Worm (Caenorhabditis elegans) whole organism, L4 larva: ENCODE data around the gene srd-25.

Source experiments
- R02D3.7 ChIP-seq: fragments of 150-350 bp; sonication (generic microtip); optimal IDR thresholded peaks from 3 replicates; lab custom pipeline; 2014; ENCODE audit warnings: missing biosample characterization, missing genetic modification characterization
- Y75B8A.6 ChIP-seq: fragments of 200-800 bp; sonication (Bioruptor generic); IDR thresholded peaks from 2 replicates; pipeline ENCODE4 v1.3.6; 2022; ENCODE audit warnings: missing genetic modification reagents, missing genetic modification characterization, missing compliant biosample characterization
- daf-16 ChIP-seq, 3 experiments: sonication (generic microtip); optimal IDR thresholded peaks; 2 replicates each; lab custom pipeline; 2016 to 2017; ENCODE audit warnings: missing genetic modification characterization in 3 of 3, missing genetic modification reagents in 3 of 3, mild to moderate bottlenecking in 2 of 3, missing compliant biosample characterization in 2 of 3, missing biosample characterization in 1 of 3, moderate library complexity in 1 of 3
- dve-1 ChIP-seq: sonication (generic microtip); optimal IDR thresholded peaks from 2 replicates; lab custom pipeline; 2017; ENCODE audit warnings: antibody characterized with exemption, mild to moderate bottlenecking, missing genetic modification characterization, missing compliant biosample characterization; ENCODE audit not compliant: insufficient read depth
- hlh-30 ChIP-seq: sonication (generic microtip); optimal IDR thresholded peaks from 2 replicates; lab custom pipeline; 2017; ENCODE audit warnings: antibody characterized with exemption, mild to moderate bottlenecking, missing genetic modification characterization, missing compliant biosample characterization; ENCODE audit not compliant: insufficient read depth
- jun-1 ChIP-seq: fragments of 150-350 bp; optimal IDR thresholded peaks from 2 replicates; lab custom pipeline; 2014; ENCODE audit warnings: missing biosample characterization, missing genetic modification reagents, missing genetic modification characterization
- lir-3 ChIP-seq: sonication (generic microtip); optimal IDR thresholded peaks from 2 replicates; lab custom pipeline; 2016; ENCODE audit warnings: mild to moderate bottlenecking, missing genetic modification characterization, missing compliant biosample characterization
- mdl-1 ChIP-seq, 2 experiments: fragments of 150-350 bp in 1 of 2; sonication (generic microtip) in 1 of 2; optimal IDR thresholded peaks; 2 replicates each; lab custom pipeline; 2014 to 2017; ENCODE audit warnings: missing biosample characterization in 2 of 2, missing genetic modification characterization in 2 of 2
- mxl-3 ChIP-seq: fragments of 200-800 bp; sonication (Bioruptor generic); optimal IDR thresholded peaks from 2 replicates; lab custom pipeline; 2018; ENCODE audit warnings: mild to moderate bottlenecking, missing genetic modification characterization, missing compliant biosample characterization
- nhr-111 ChIP-seq: fragments of 200-800 bp; sonication (Bioruptor generic); optimal IDR thresholded peaks from 2 replicates; lab custom pipeline; 2018; ENCODE audit warnings: mild to moderate bottlenecking, missing genetic modification characterization, missing compliant biosample characterization
- nhr-237 ChIP-seq: sonication (generic microtip); optimal IDR thresholded peaks from 2 replicates; lab custom pipeline; 2017; ENCODE audit warnings: missing biosample characterization, missing genetic modification characterization
- nhr-28 ChIP-seq: fragments of 150-350 bp; optimal IDR thresholded peaks from 2 replicates; lab custom pipeline; 2014; ENCODE audit warnings: missing biosample characterization, missing genetic modification characterization
- nhr-77 ChIP-seq: fragments of 150-350 bp; optimal IDR thresholded peaks from 2 replicates; lab custom pipeline; 2014; ENCODE audit warnings: missing biosample characterization, missing genetic modification characterization
- skn-1 ChIP-seq: fragments of 150-350 bp; optimal IDR thresholded peaks from 2 replicates; lab custom pipeline; 2014; ENCODE audit warnings: missing biosample characterization, missing genetic modification characterization
- snpc-1.2 ChIP-seq: fragments of 200-800 bp; sonication (Bioruptor generic); IDR thresholded peaks from 2 replicates; pipeline ENCODE4 v1.3.6; 2022; ENCODE audit warnings: missing genetic modification reagents, missing genetic modification characterization, missing compliant biosample characterization
- zip-2 ChIP-seq: fragments of 150-350 bp; optimal IDR thresholded peaks from 2 replicates; lab custom pipeline; 2014; ENCODE audit warnings: missing biosample characterization, missing genetic modification characterization

srd-25 gene

ce11 chrV:7672258-7672657, 40.4 kb downstream of the srd-25 start, which contains the start of gene C12D5.4:
Gene C12D5.4, plus strand, starts transcription at chrV:7672558.
- TF ChIP-seq jun-1 (tag; lab: Kevin White, UChicago) (no peak), R02D3.7 (no peak), snpc-1.2 (GFP tag; lab: Robert Waterston, UW) (no peak), lir-3 (tag; lab: Kevin White, UChicago) (no peak), hlh-30 (tag; lab: Kevin White, UChicago) (no peak)

ce11 chrV:7675904-7676303, 44.1 kb downstream of the srd-25 start, which contains the start of gene C12D5.3:
Gene C12D5.3, plus strand, starts transcription at chrV:7676204.
- TF ChIP-seq skn-1 (tag; lab: Kevin White, UChicago), result no peak
- TF ChIP-seq Y75B8A.6, result no peak
- no peak for TF ChIP-seq zip-2 (tag; lab: Kevin White, UChicago)

ce11 chrV:7681388-7681787, 49.6 kb downstream of the srd-25 start, which contains the start of gene cyp-33A1:
Gene cyp-33A1, minus strand, starts transcription at chrV:7681459.
- peak; percentile 51 for TF ChIP-seq dve-1 (tag; lab: Kevin White, UChicago)
- TF ChIP-seq nhr-111, result no peak
- peak; percentile 100 for TF ChIP-seq nhr-28 (tag; lab: Kevin White, UChicago)
- peak; percentile 15 for TF ChIP-seq mxl-3 (GFP tag; lab: Kevin White, UChicago)
- peak in 1 of 2 experiments; percentile 27 for TF ChIP-seq mdl-1 (tag; optimal IDR thresholded peaks at IDR 0.05; lab: Kevin White, UChicago)
- TF ChIP-seq nhr-77 (tag; lab: Kevin White, UChicago), result peak; percentile 38
- TF ChIP-seq daf-16 (GFP tag; optimal IDR thresholded peaks at IDR 0.05; lab: Kevin White, UChicago), result no peak
- peak; percentile 88 for TF ChIP-seq daf-16 (tag; optimal IDR thresholded peaks at IDR 0.05; lab: Kevin White, UChicago)
- no peak for TF ChIP-seq nhr-237
